Fruit fly (Drosophila melanogaster) whole organism, embryonic: ENCODE measurements around the gene mib2.

ENCODE experiments used
- pan ChIP-seq, 4 experiments: fragments of >200 bp in 3 of 4; fragments of 200-800 bp in 1 of 4; sonication (Bioruptor generic) in 1 of 4; optimal IDR thresholded peaks in 3 of 4; IDR thresholded peaks in 1 of 4; 2 replicates each; pipeline versions ENCODE4 v1.3.6 to Lab custom; 2017 to 2022; ENCODE audit warnings: missing biosample characterization in 2 of 4, missing genetic modification characterization in 2 of 4, mixed read lengths in 1 of 4
- ssp ChIP-seq: fragments of 200-800 bp; sonication (Bioruptor generic); IDR thresholded peaks from 2 replicates; pipeline ENCODE4 v1.3.6; 2022; ENCODE audit warnings: missing biosample characterization, missing genetic modification characterization

DNA sequence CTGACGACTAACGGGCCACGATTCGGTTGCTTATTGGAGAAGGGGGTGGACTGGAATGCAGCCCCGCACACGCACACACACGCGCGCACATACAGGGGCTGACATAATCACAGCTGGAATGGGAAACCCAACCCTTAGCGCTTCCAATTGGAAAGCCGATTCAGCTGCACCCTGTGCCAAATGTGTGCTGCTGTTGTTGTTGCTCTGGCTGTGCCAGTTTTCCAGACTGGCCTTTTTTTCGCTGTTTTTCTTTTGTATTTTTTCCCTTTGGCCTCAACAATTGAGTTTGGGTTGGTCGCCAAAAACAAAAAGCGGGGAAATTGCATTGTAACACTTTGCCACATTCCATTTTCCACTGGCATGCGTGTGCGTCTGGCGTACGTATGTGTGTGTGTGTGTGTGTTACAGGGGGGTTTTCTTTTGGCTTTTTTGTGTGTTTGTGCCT lies 49.1 kb downstream of the mib2 start:
- TF ChIP-seq pan (optimal IDR thresholded peaks at IDR 0.05; lab: Kevin White, UChicago) (no peak), pan (GFP tag; optimal IDR thresholded peaks at IDR 0.05 in 1 of 2, IDR thresholded peaks at IDR 0.05 in 1 of 2) (no peak), ssp (GFP tag; lab: Robert Waterston, UW) (no peak)
